Worm (Caenorhabditis elegans) whole organism, L1 larva: Measurements from ENCODE around the gene gpla-1.

Source experiments
- C04F5.9 ChIP-seq: sonication (generic microtip); optimal IDR thresholded peaks from 2 replicates; lab custom pipeline; 2016; ENCODE audit warnings: missing genetic modification characterization, missing compliant biosample characterization
- C34B4.2 ChIP-seq: sonication (generic microtip); optimal IDR thresholded peaks from 2 replicates; lab custom pipeline; 2017; ENCODE audit warnings: mild to moderate bottlenecking, missing genetic modification characterization, missing compliant biosample characterization
- F16B12.6 ChIP-seq: fragments of 150-350 bp; optimal IDR thresholded peaks from 2 replicates; lab custom pipeline; 2014; ENCODE audit warnings: missing biosample characterization, missing genetic modification characterization
- aha-1 ChIP-seq: fragments of 150-350 bp; optimal IDR thresholded peaks from 2 replicates; lab custom pipeline; 2014; ENCODE audit warnings: missing biosample characterization, missing genetic modification characterization
- alr-1 ChIP-seq: fragments of 200-800 bp; sonication (Bioruptor generic); optimal IDR thresholded peaks from 2 replicates; lab custom pipeline; 2018; ENCODE audit warnings: borderline replicate concordance, mild to moderate bottlenecking, missing genetic modification characterization, missing compliant biosample characterization
- aly-2 ChIP-seq: fragments of 150-350 bp; optimal IDR thresholded peaks from 2 replicates; lab custom pipeline; 2014; ENCODE audit warnings: missing biosample characterization, missing genetic modification characterization
- blmp-1 ChIP-seq: fragments of 150-350 bp; optimal IDR thresholded peaks from 2 replicates; lab custom pipeline; 2014; ENCODE audit warnings: missing biosample characterization, missing genetic modification characterization
- ceh-63 ChIP-seq: fragments of 200-800 bp; sonication (Bioruptor generic); optimal IDR thresholded peaks from 2 replicates; lab custom pipeline; 2018; ENCODE audit warnings: mild to moderate bottlenecking, missing genetic modification characterization, missing compliant biosample characterization
- ceh-8 ChIP-seq: fragments of 200-800 bp; sonication (Bioruptor generic); optimal IDR thresholded peaks from 2 replicates; lab custom pipeline; 2018; ENCODE audit warnings: mild to moderate bottlenecking, missing genetic modification characterization, moderate library complexity, missing compliant biosample characterization
- ceh-82 ChIP-seq, 3 experiments: fragments of 150-350 bp in 1 of 3; sonication (generic microtip) in 2 of 3; optimal IDR thresholded peaks; 2 replicates each; lab custom pipeline; 2014 to 2017; ENCODE audit warnings: missing biosample characterization in 3 of 3, missing genetic modification characterization in 3 of 3
- ceh-90 ChIP-seq: sonication (generic microtip); optimal IDR thresholded peaks from 2 replicates; lab custom pipeline; 2016; ENCODE audit warnings: missing genetic modification characterization, missing compliant biosample characterization
- dpl-1 ChIP-seq, 3 experiments: fragments of 150-350 bp in 2 of 3; sonication (generic microtip) in 1 of 3; optimal IDR thresholded peaks; 2 replicates each; lab custom pipeline; 2014 to 2017; ENCODE audit warnings: missing biosample characterization in 3 of 3, missing genetic modification characterization in 3 of 3, missing genetic modification reagents in 3 of 3
- dsc-1 ChIP-seq: sonication (generic microtip); optimal IDR thresholded peaks from 2 replicates; lab custom pipeline; 2016; ENCODE audit warnings: mild to moderate bottlenecking, missing genetic modification characterization, missing compliant biosample characterization
- efl-1 ChIP-seq, 4 experiments: fragments of 150-350 bp; optimal IDR thresholded peaks in 3 of 4; peaks in 1 of 4; 1 replicate in 1 of 4; 2 replicates in 3 of 4; lab custom pipeline; 2014; ENCODE audit warnings: missing biosample characterization in 2 of 4, missing genetic modification characterization in 2 of 4, missing genetic modification reagents in 2 of 4
- egl-13 ChIP-seq: sonication (generic microtip); optimal IDR thresholded peaks from 2 replicates; lab custom pipeline; 2016; ENCODE audit warnings: missing genotype, missing genetic modification reagents, missing genetic modification characterization, missing compliant biosample characterization
- egl-27 ChIP-seq, 2 experiments: fragments of 150-350 bp in 1 of 2; sonication (generic microtip); optimal IDR thresholded peaks; 3 replicates each; lab custom pipeline; 2017 to 2018; ENCODE audit warnings: missing biosample characterization in 2 of 2, missing genetic modification characterization in 2 of 2, missing genetic modification reagents in 2 of 2
- elt-2 ChIP-seq: sonication (generic microtip); optimal IDR thresholded peaks from 2 replicates; lab custom pipeline; 2016; ENCODE audit warnings: missing genetic modification characterization, mild to moderate bottlenecking, inconsistent platforms, missing compliant biosample characterization, missing genetic modification reagents
- fkh-10 ChIP-seq: sonication (generic microtip); optimal IDR thresholded peaks from 2 replicates; lab custom pipeline; 2017; ENCODE audit warnings: missing biosample characterization, missing genetic modification reagents, missing genetic modification characterization
- fos-1 ChIP-seq: fragments of 150-350 bp; optimal IDR thresholded peaks from 2 replicates; lab custom pipeline; 2014; ENCODE audit warnings: missing biosample characterization, missing genetic modification characterization
- grh-1 ChIP-seq: fragments of 200-800 bp; sonication (Bioruptor generic); IDR thresholded peaks from 2 replicates; pipeline ENCODE4 v1.3.6; 2022; ENCODE audit warnings: missing genetic modification reagents, missing genetic modification characterization, missing compliant biosample characterization
- hlh-17 ChIP-seq: fragments of 200-800 bp; sonication (Bioruptor generic); optimal IDR thresholded peaks from 2 replicates; lab custom pipeline; 2018; ENCODE audit warnings: missing genetic modification characterization, mild to moderate bottlenecking, missing compliant biosample characterization, moderate library complexity, borderline replicate concordance
- hlh-4 ChIP-seq: sonication (generic microtip); optimal IDR thresholded peaks from 2 replicates; lab custom pipeline; 2016; ENCODE audit warnings: mild to moderate bottlenecking, missing genetic modification characterization, missing compliant biosample characterization
- isw-1 ChIP-seq: fragments of 200-800 bp; sonication (Bioruptor generic); IDR thresholded peaks from 2 replicates; pipeline ENCODE4 v1.3.6; 2022; ENCODE audit warnings: missing genetic modification characterization, missing compliant biosample characterization
- jun-1 ChIP-seq: fragments of 150-350 bp; optimal IDR thresholded peaks from 2 replicates; lab custom pipeline; 2014; ENCODE audit warnings: missing biosample characterization, missing genetic modification reagents, missing genetic modification characterization
- lin-14 ChIP-seq: fragments of 200-800 bp; sonication (Bioruptor generic); optimal IDR thresholded peaks from 2 replicates; lab custom pipeline; 2018; ENCODE audit warnings: mild to moderate bottlenecking, missing genetic modification characterization, moderate library complexity, missing compliant biosample characterization
- lin-35 ChIP-seq, 2 experiments: fragments of 150-350 bp; optimal IDR thresholded peaks; 2 replicates each; lab custom pipeline; 2014; ENCODE audit warnings: missing biosample characterization in 2 of 2, missing genetic modification characterization in 2 of 2, missing genetic modification reagents in 2 of 2
- lir-3 ChIP-seq: sonication (generic microtip); optimal IDR thresholded peaks from 2 replicates; lab custom pipeline; 2016; ENCODE audit warnings: mild to moderate bottlenecking, missing genetic modification characterization, moderate library complexity, missing compliant biosample characterization; ENCODE audit not compliant: poor library complexity
- mef-2 ChIP-seq: fragments of 150-350 bp; optimal IDR thresholded peaks from 2 replicates; lab custom pipeline; 2014; ENCODE audit warnings: missing biosample characterization, missing genetic modification characterization
- nhr-19 ChIP-seq: fragments of 200-800 bp; sonication (Bioruptor generic); conservative IDR thresholded peaks from 2 replicates; pipeline ENCODE4 v1.3.6; 2022; ENCODE audit warnings: missing genetic modification characterization, missing compliant biosample characterization
- nhr-20 ChIP-seq: sonication (generic microtip); optimal IDR thresholded peaks from 2 replicates; lab custom pipeline; 2016; ENCODE audit warnings: mild to moderate bottlenecking, missing genetic modification characterization, missing compliant biosample characterization
- nhr-237 ChIP-seq: fragments of 150-350 bp; optimal IDR thresholded peaks from 2 replicates; lab custom pipeline; 2014; ENCODE audit warnings: missing biosample characterization, missing genetic modification characterization
- nhr-47 ChIP-seq: sonication (generic microtip); optimal IDR thresholded peaks from 2 replicates; lab custom pipeline; 2016; ENCODE audit warnings: mild to moderate bottlenecking, missing genetic modification characterization, moderate library complexity, missing compliant biosample characterization
- nhr-84 ChIP-seq: sonication (generic microtip); optimal IDR thresholded peaks from 2 replicates; lab custom pipeline; 2017; ENCODE audit warnings: missing biosample characterization, missing genetic modification characterization
- nhr-90 ChIP-seq: sonication (generic microtip); optimal IDR thresholded peaks from 2 replicates; lab custom pipeline; 2016; ENCODE audit warnings: mild to moderate bottlenecking, missing genetic modification characterization, missing compliant biosample characterization; ENCODE audit not compliant: poor library complexity
- pag-3 ChIP-seq: sonication (generic microtip); optimal IDR thresholded peaks from 2 replicates; lab custom pipeline; 2017; ENCODE audit warnings: missing genetic modification characterization, mild to moderate bottlenecking, missing compliant biosample characterization, antibody characterized with exemption, borderline replicate concordance; ENCODE audit not compliant: insufficient read depth
- pax-3 ChIP-seq: fragments of 200-800 bp; sonication (Bioruptor generic); optimal IDR thresholded peaks from 2 replicates; lab custom pipeline; 2018; ENCODE audit warnings: mild to moderate bottlenecking, missing genetic modification characterization, moderate library complexity, missing compliant biosample characterization
- pqm-1 ChIP-seq: sonication (generic microtip); optimal IDR thresholded peaks from 3 replicates; lab custom pipeline; 2017; ENCODE audit warnings: missing biosample characterization, missing genetic modification characterization
- snpc-4 ChIP-seq: fragments of 150-350 bp; optimal IDR thresholded peaks from 2 replicates; lab custom pipeline; 2014; ENCODE audit warnings: missing biosample characterization, missing genetic modification characterization
- snu-23 ChIP-seq: sonication (generic microtip); optimal IDR thresholded peaks from 2 replicates; lab custom pipeline; 2016; ENCODE audit warnings: missing genetic modification characterization, missing compliant biosample characterization
- sup-37 ChIP-seq: fragments of 200-800 bp; sonication (Bioruptor generic); optimal IDR thresholded peaks from 2 replicates; lab custom pipeline; 2018; ENCODE audit warnings: mild to moderate bottlenecking, missing genetic modification characterization, missing compliant biosample characterization
- swsn-7 ChIP-seq: sonication (generic microtip); optimal IDR thresholded peaks from 2 replicates; lab custom pipeline; 2016; ENCODE audit warnings: missing genetic modification characterization, missing compliant biosample characterization
- tbx-2 ChIP-seq: sonication (generic microtip); optimal IDR thresholded peaks from 2 replicates; lab custom pipeline; 2016; ENCODE audit warnings: missing genetic modification characterization, missing compliant biosample characterization
- unc-30 ChIP-seq: sonication (generic microtip); optimal IDR thresholded peaks from 2 replicates; lab custom pipeline; 2017; ENCODE audit warnings: missing biosample characterization, missing genetic modification characterization
- unc-86 ChIP-seq: sonication (generic microtip); optimal IDR thresholded peaks from 2 replicates; lab custom pipeline; 2016; ENCODE audit warnings: missing genetic modification characterization, missing compliant biosample characterization
- vab-15 ChIP-seq: sonication (generic microtip); optimal IDR thresholded peaks from 2 replicates; lab custom pipeline; 2017; ENCODE audit warnings: missing genotype, mild to moderate bottlenecking, missing genetic modification characterization, missing compliant biosample characterization
- xbp-1 ChIP-seq: sonication (generic microtip); optimal IDR thresholded peaks from 2 replicates; lab custom pipeline; 2016; ENCODE audit warnings: missing genetic modification characterization, missing compliant biosample characterization
- zag-1 ChIP-seq: fragments of 150-350 bp; optimal IDR thresholded peaks from 2 replicates; lab custom pipeline; 2014; ENCODE audit warnings: missing biosample characterization, missing genetic modification characterization
- zip-4 ChIP-seq: fragments of 200-800 bp; sonication (Bioruptor generic); optimal IDR thresholded peaks from 2 replicates; lab custom pipeline; 2018; ENCODE audit warnings: mild to moderate bottlenecking, missing genetic modification characterization, moderate library complexity, missing compliant biosample characterization
- ztf-11 ChIP-seq, 2 experiments: sonication (generic microtip); optimal IDR thresholded peaks; 2 replicates each; lab custom pipeline; 2016 to 2017; ENCODE audit warnings: missing genetic modification characterization in 2 of 2, missing biosample characterization in 1 of 2, missing compliant biosample characterization in 1 of 2

The gpla-1 gene

ce11 chrV:11942325-11942724 lies 4.7 kb upstream of the gpla-1 start, which contains the start of gene F58H1.6:
F58H1.6 (plus strand) TSS chrV:11942625.
- TF ChIP-seq dpl-1 (GFP tag; optimal IDR thresholded peaks at IDR 0.05; lab: Kevin White, UChicago) (no peak), ceh-8 (GFP tag; lab: Kevin White, UChicago) (no peak), grh-1 (GFP tag; lab: Robert Waterston, UW) (no peak), nhr-47 (tag; lab: Kevin White, UChicago) (no peak), swsn-7 (tag; lab: Kevin White, UChicago) (no peak), hlh-4 (tag; lab: Kevin White, UChicago) (no peak), nhr-19 (no peak), ceh-82 (tag; optimal IDR thresholded peaks at IDR 0.05; lab: Kevin White, UChicago) (no peak), lin-35 (GFP tag; optimal IDR thresholded peaks at IDR 0.05; lab: Kevin White, UChicago) (no peak), C04F5.9 (tag; lab: Kevin White, UChicago) (no peak), nhr-90 (no peak), elt-2 (tag; lab: Kevin White, UChicago) (no peak), F16B12.6 (tag; lab: Kevin White, UChicago) (no peak), zip-4 (no peak)

ce11 chrV:11941664-11942063 lies 4.1 kb upstream of the gpla-1 start:
- TF ChIP-seq lin-14, result no peak
- TF ChIP-seq hlh-17 (GFP tag; lab: Kevin White, UChicago), result no peak
- no peak for TF ChIP-seq ceh-82 (tag; optimal IDR thresholded peaks at IDR 0.05; lab: Kevin White, UChicago)
- no peak for TF ChIP-seq egl-27 (tag; optimal IDR thresholded peaks at IDR 0.05; lab: Kevin White, UChicago)
- TF ChIP-seq ceh-90 (tag; lab: Kevin White, UChicago), result no peak
- peak; percentile 91 for TF ChIP-seq pqm-1
- TF ChIP-seq ztf-11 (tag; optimal IDR thresholded peaks at IDR 0.05; lab: Kevin White, UChicago), result no peak
- TF ChIP-seq egl-13 (tag; lab: Kevin White, UChicago), result no peak
- TF ChIP-seq nhr-237 (tag; lab: Kevin White, UChicago), result no peak
- peak in 1 of 2 experiments; percentile 51 for TF ChIP-seq lin-35 (GFP tag; optimal IDR thresholded peaks at IDR 0.05; lab: Kevin White, UChicago)
- TF ChIP-seq nhr-20, result peak; percentile 28
- no peak for TF ChIP-seq fkh-10 (GFP tag; lab: Kevin White, UChicago)
- TF ChIP-seq tbx-2, result no peak
- TF ChIP-seq pax-3 (tag; lab: Kevin White, UChicago), result no peak
- no peak for TF ChIP-seq sup-37 (GFP tag; lab: Kevin White, UChicago)
- TF ChIP-seq elt-2 (tag; lab: Kevin White, UChicago), result peak; percentile 93
- TF ChIP-seq snu-23 (GFP tag; lab: Kevin White, UChicago), result no peak
- no peak for TF ChIP-seq fos-1 (tag; lab: Kevin White, UChicago)
- TF ChIP-seq unc-86 (tag; lab: Kevin White, UChicago), result no peak
- peak; percentile 31 for TF ChIP-seq nhr-90
- no peak for TF ChIP-seq blmp-1 (tag; lab: Kevin White, UChicago)
- no peak for TF ChIP-seq efl-1 (optimal IDR thresholded peaks at IDR 0.05; lab: Kevin White, UChicago)
- peak in 1 of 2 experiments; percentile 89 for TF ChIP-seq efl-1 (GFP tag; optimal IDR thresholded peaks at IDR 0.05 in 1 of 2; lab: Kevin White, UChicago)
- TF ChIP-seq mef-2 (tag; lab: Kevin White, UChicago), result no peak
- no peak for TF ChIP-seq ceh-8 (GFP tag; lab: Kevin White, UChicago)
- no peak for TF ChIP-seq pag-3 (tag; lab: Kevin White, UChicago)
- TF ChIP-seq aha-1, result no peak
- no peak for TF ChIP-seq isw-1 (GFP tag; lab: Robert Waterston, UW)
- TF ChIP-seq dpl-1 (GFP tag; optimal IDR thresholded peaks at IDR 0.05; lab: Kevin White, UChicago), result no peak
- TF ChIP-seq lir-3, result no peak
- no peak for TF ChIP-seq nhr-47 (tag; lab: Kevin White, UChicago)
- TF ChIP-seq ceh-63 (GFP tag; lab: Kevin White, UChicago), result no peak
- TF ChIP-seq nhr-84 (tag; lab: Kevin White, UChicago), result no peak
- TF ChIP-seq snpc-4 (tag; lab: Kevin White, UChicago), result no peak
- no peak for TF ChIP-seq C34B4.2 (tag; lab: Kevin White, UChicago)
- no peak for TF ChIP-seq unc-30 (tag; lab: Kevin White, UChicago)
- TF ChIP-seq vab-15 (tag; lab: Kevin White, UChicago), result no peak
- TF ChIP-seq zag-1 (tag; lab: Kevin White, UChicago), result no peak
- TF ChIP-seq jun-1 (tag; lab: Kevin White, UChicago), result no peak
- TF ChIP-seq xbp-1 (tag; lab: Kevin White, UChicago), result no peak
- no peak for TF ChIP-seq aly-2
- TF ChIP-seq dsc-1 (tag; lab: Kevin White, UChicago), result no peak
- no peak for TF ChIP-seq alr-1 (tag; lab: Kevin White, UChicago)
